Worm (Caenorhabditis elegans): ENCODE data around the gene zig-6.

DNA sequence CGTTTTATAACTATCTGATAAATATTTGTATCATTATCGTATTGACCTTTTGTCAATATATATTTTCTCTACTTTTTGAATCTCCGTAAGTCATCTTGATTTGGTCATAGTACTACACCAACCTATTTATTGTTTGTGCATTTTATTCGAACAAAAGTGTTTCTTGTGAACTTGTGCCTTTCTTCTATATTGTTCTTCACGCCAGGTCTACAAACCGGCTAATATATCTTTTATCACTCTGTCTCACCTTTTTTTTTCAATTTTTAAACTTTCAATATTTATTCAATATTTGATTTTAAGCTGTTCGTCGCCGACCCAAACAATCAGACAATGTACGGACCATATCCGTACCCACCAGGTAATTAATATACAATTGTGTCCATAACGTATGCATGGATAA, 27.2 kb upstream of the zig-6 start, which contains the start of gene hrpa-2:
- TF ChIP-seq klf-2 (GFP tag; conservative IDR thresholded peaks at IDR 0.05) (no peak), ztf-23 (GFP tag; IDR thresholded peaks at IDR 0.05) (no peak), flt-1 (GFP tag; IDR thresholded peaks at IDR 0.05) (no peak), cog-1 (tag; optimal IDR thresholded peaks at IDR 0.05) (no peak)

All from whole organism, midembryonic.